Worm (Caenorhabditis elegans): ENCODE results near the gene far-1.

far-1 gene

ce11 chrIII:9053740-9054252, 27.2 kb downstream of the far-1 start, which contains the start of gene R107.5 (continued):
- peak in 1 of 2 experiments; percentile 84 for TF ChIP-seq unc-62 (GFP tag; optimal IDR thresholded peaks at IDR 0.05 in 1 of 2)
- TF ChIP-seq unc-62 (tag; optimal IDR thresholded peaks at IDR 0.05): peak; percentile 12
- no peak for TF ChIP-seq skn-1 (tag; optimal IDR thresholded peaks at IDR 0.05)
- TF ChIP-seq D1046.2 (GFP tag; IDR thresholded peaks at IDR 0.05): peak; percentile 87
- TF ChIP-seq snpc-4 (tag; optimal IDR thresholded peaks at IDR 0.05): no peak
- TF ChIP-seq lin-13 (GFP tag; optimal IDR thresholded peaks at IDR 0.05): peak; percentile 83

- TF ChIP-seq daf-8 (GFP tag; IDR thresholded peaks at IDR 0.05) (no peak), spr-1 (tag; optimal IDR thresholded peaks at IDR 0.05) (no peak), dve-1 (tag; optimal IDR thresholded peaks at IDR 0.05; ENCODE audit: insufficient read depth) (no peak), aha-1 (tag) (no peak), F44E2.7 (GFP tag; IDR thresholded peaks at IDR 0.05) (no peak), saeg-2 (GFP tag; IDR thresholded peaks at IDR 0.05) (0 out of 2 replicates have a peak, but pooled peaks have one; percentile 56), T26A8.4 (GFP tag; IDR thresholded peaks at IDR 0.05) (no peak), ctbp-1 (GFP tag; IDR thresholded peaks at IDR 0.05) (0 out of 2 replicates have a peak, but pooled peaks have one; percentile 28), ZK337.2 (GFP tag; IDR thresholded peaks at IDR 0.05) (no peak), hmg-1.1 (GFP tag; IDR thresholded peaks at IDR 0.05) (no peak)
These were observed 27.7 kb downstream of the far-1 start for ce11 chrIII:9053263-9053662.

DNA sequence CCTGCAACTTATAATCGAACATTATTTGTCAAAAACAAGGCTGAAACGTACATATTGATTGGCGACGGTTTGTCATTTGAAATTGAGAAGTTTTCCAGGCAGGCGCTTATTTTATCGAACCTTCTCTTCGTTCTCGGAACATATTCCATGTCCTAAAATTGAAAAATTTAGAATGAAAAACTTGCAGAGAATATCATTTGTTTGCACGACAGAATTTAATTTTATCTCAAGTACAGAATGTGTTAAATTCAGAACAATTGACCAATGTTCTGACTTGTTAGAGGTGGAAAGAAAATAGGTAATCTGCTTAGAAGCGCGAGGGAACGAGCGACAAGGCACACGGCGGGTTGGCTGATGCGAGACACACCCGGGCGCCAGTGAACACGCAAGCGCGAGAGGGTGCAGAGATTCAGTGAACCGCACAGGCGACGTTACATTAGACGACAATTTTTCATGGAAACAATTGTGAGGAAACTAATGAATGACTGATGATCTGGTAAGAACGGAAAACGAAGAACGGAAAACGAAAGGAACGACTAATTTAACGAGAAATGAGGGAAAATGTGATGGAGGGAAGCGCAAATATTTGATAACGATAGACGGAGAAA, 28.5 kb downstream of the far-1 start:
- peak; percentile 79; the same call in 1 of the 2 replicates for TF ChIP-seq Y75B8A.6 (GFP tag; IDR thresholded peaks at IDR 0.05)
- TF ChIP-seq rbr-2 (tag; optimal IDR thresholded peaks at IDR 0.05): peak; percentile 43
- no peak for TF ChIP-seq ZK546.5 (tag; optimal IDR thresholded peaks at IDR 0.05)
- 0 out of 2 replicates have a peak, but pooled peaks have one; percentile 23 for TF ChIP-seq dmd-8 (GFP tag; IDR thresholded peaks at IDR 0.05)
- TF ChIP-seq mes-2 (tag; optimal IDR thresholded peaks at IDR 0.05; ENCODE audit: poor library complexity, severe bottlenecking): peak; percentile 59
- TF ChIP-seq ztf-7 (tag; optimal IDR thresholded peaks at IDR 0.05): no peak
- peak; percentile 88 for TF ChIP-seq Y105C5A.15 (GFP tag; IDR thresholded peaks at IDR 0.05)
- 0 out of 2 replicates have a peak, but pooled peaks have one; percentile 13 for TF ChIP-seq pha-4 (GFP tag; IDR thresholded peaks at IDR 0.05)
- TF ChIP-seq pha-4 (tag; optimal IDR thresholded peaks at IDR 0.05): no peak
- peak; percentile 79 for TF ChIP-seq zfp-3 (GFP tag; conservative IDR thresholded peaks at IDR 0.05)
- TF ChIP-seq ctbp-1 (GFP tag; IDR thresholded peaks at IDR 0.05): peak; percentile 78
- 0 out of 2 replicates have a peak, but pooled peaks have one; percentile 24 for TF ChIP-seq tra-1 (GFP tag; IDR thresholded peaks at IDR 0.05)
- TF ChIP-seq ceh-82 (tag; optimal IDR thresholded peaks at IDR 0.05): no peak
- TF ChIP-seq dpl-1 (GFP tag; optimal IDR thresholded peaks at IDR 0.05): peak; percentile 11
- peak; percentile 99 for TF ChIP-seq aha-1 (tag)
- TF ChIP-seq T26A8.4 (GFP tag; IDR thresholded peaks at IDR 0.05): peak; percentile 20; the same call in 1 of the 2 replicates
- no peak for TF ChIP-seq nhr-76 (tag; optimal IDR thresholded peaks at IDR 0.05)
- TF ChIP-seq unc-62 (GFP tag; optimal IDR thresholded peaks at IDR 0.05 in 1 of 2): peak in 1 of 2 experiments; percentile 97
- TF ChIP-seq unc-62 (tag; optimal IDR thresholded peaks at IDR 0.05): no peak
- peak; percentile 74 for TF ChIP-seq set-16 (GFP tag; IDR thresholded peaks at IDR 0.05)
- no peak for TF ChIP-seq F37D6.2 (tag; optimal IDR thresholded peaks at IDR 0.05)
- TF ChIP-seq ama-1 (optimal IDR thresholded peaks at IDR 0.05): no peak
- peak; percentile 24; the same call in 1 of the 2 replicates for TF ChIP-seq vab-7 (GFP tag; IDR thresholded peaks at IDR 0.05)
- peak; percentile 44; the same call in 1 of the 2 replicates for TF ChIP-seq zip-11 (GFP tag; IDR thresholded peaks at IDR 0.05)
- TF ChIP-seq lin-13 (GFP tag; optimal IDR thresholded peaks at IDR 0.05): peak; percentile 37
- 0 out of 2 replicates have a peak, but pooled peaks have one; percentile 25 for TF ChIP-seq madf-9 (GFP tag; conservative IDR thresholded peaks at IDR 0.05)
- TF ChIP-seq mdt-29 (GFP tag; IDR thresholded peaks at IDR 0.05): 0 out of 2 replicates have a peak, but pooled peaks have one; percentile 19
- TF ChIP-seq ZK337.2 (GFP tag; IDR thresholded peaks at IDR 0.05): no peak
- 0 out of 2 replicates have a peak, but pooled peaks have one; percentile 42 for TF ChIP-seq F26F4.8 (GFP tag; conservative IDR thresholded peaks at IDR 0.05)
- peak in 1 of 2 experiments; percentile 10 for TF ChIP-seq hif-1 (tag; optimal IDR thresholded peaks at IDR 0.05)
- no peak for TF ChIP-seq mdl-1 (tag; optimal IDR thresholded peaks at IDR 0.05)
- TF ChIP-seq zfp-2 (tag; optimal IDR thresholded peaks at IDR 0.05): no peak
- TF ChIP-seq D1046.2 (GFP tag; IDR thresholded peaks at IDR 0.05): peak; percentile 73
- TF ChIP-seq ceh-44 (GFP tag; IDR thresholded peaks at IDR 0.05): no peak
- peak; percentile 83 for TF ChIP-seq egl-43 (GFP tag; IDR thresholded peaks at IDR 0.05)
- peak; percentile 54 for TF ChIP-seq mep-1 (tag; optimal IDR thresholded peaks at IDR 0.05)
- peak; percentile 22 for TF ChIP-seq nhr-28 (tag; optimal IDR thresholded peaks at IDR 0.05)

Data from whole organism, L4 larva.